Worm (Caenorhabditis elegans): ENCODE results near the gene clp-6.

clp-6 gene

DNA sequence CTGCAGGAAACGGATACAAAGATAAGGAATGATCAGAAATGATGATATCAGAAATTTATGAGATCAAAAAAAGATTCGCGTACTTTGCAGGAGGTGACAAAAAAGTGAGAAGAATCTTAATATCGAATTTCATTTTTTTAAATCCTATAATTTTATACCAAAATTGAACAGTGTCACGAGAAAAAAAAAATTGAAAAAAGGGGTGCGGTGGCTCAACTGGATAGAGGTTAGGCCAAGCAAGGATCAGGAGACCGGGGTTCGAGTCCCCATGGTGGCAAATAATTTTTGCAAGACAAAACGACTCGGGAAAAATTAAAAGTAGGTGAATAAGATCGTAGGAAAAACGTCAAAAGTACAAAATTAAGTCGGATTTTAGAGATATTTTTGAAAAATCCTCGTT is 35.5 kb upstream of the clp-6 start:
- TF ChIP-seq C17E4.6 (GFP tag; IDR thresholded peaks at IDR 0.05) (no peak), ceh-79 (tag; optimal IDR thresholded peaks at IDR 0.05) (no peak), tbx-9 (tag; optimal IDR thresholded peaks at IDR 0.05; ENCODE audit: borderline replicate concordance) (no peak), him-1 (tag; optimal IDR thresholded peaks at IDR 0.05) (no peak), F23B12.7 (tag; optimal IDR thresholded peaks at IDR 0.05; ENCODE audit: insufficient read depth) (no peak), F10E7.11 (tag; optimal IDR thresholded peaks at IDR 0.05) (no peak), lsl-1 (GFP tag; optimal IDR thresholded peaks at IDR 0.05) (no peak), lin-26 (GFP tag; IDR thresholded peaks at IDR 0.05) (0 out of 2 replicates have a peak, but pooled peaks have one; percentile 45), F52B5.7 (tag; optimal IDR thresholded peaks at IDR 0.05) (no peak), Y53F4B.3 (GFP tag; IDR thresholded peaks at IDR 0.05) (no peak), cebp-2 (GFP tag; IDR thresholded peaks at IDR 0.05) (no peak), ztf-25 (GFP tag; IDR thresholded peaks at IDR 0.05) (no peak), B0261.1 (tag; optimal IDR thresholded peaks at IDR 0.05) (peak; percentile 58), die-1 (tag; optimal IDR thresholded peaks at IDR 0.05) (no peak), hrde-1 (tag; optimal IDR thresholded peaks at IDR 0.05; ENCODE audit: borderline replicate concordance) (no peak), ama-1 (optimal IDR thresholded peaks at IDR 0.05) (no peak), ama-1 (GFP tag; optimal IDR thresholded peaks at IDR 0.05) (no peak), tbp1 (GFP tag; optimal IDR thresholded peaks at IDR 0.05) (peak; percentile 82), ceh-91 (GFP tag; IDR thresholded peaks at IDR 0.05) (no peak), akir-1 (GFP tag; optimal IDR thresholded peaks at IDR 0.05) (no peak), ceh-40 (GFP tag; IDR thresholded peaks at IDR 0.05) (no peak), ztf-26 (tag; optimal IDR thresholded peaks at IDR 0.05) (no peak), xnd-1 (tag; optimal IDR thresholded peaks at IDR 0.05) (no peak), F33H1.4 (GFP tag; IDR thresholded peaks at IDR 0.05) (0 out of 2 replicates have a peak, but pooled peaks have one; percentile 11), zfh-2 (GFP tag; conservative IDR thresholded peaks at IDR 0.05) (no peak), ccch-3 (GFP tag; optimal IDR thresholded peaks at IDR 0.05) (no peak), dpff-1 (tag; optimal IDR thresholded peaks at IDR 0.05) (no peak), Y95B8A.8 (GFP tag; IDR thresholded peaks at IDR 0.05) (no peak), Y56A3A.18 (GFP tag; IDR thresholded peaks at IDR 0.05) (no peak), snpc-1.1 (tag; optimal IDR thresholded peaks at IDR 0.05; ENCODE audit: insufficient read depth) (no peak), nhr-27 (tag; optimal IDR thresholded peaks at IDR 0.05) (no peak), bed-1 (GFP tag; IDR thresholded peaks at IDR 0.05) (no peak), gei-17 (GFP tag; optimal IDR thresholded peaks at IDR 0.05) (no peak), rpc-1 (optimal IDR thresholded peaks at IDR 0.05) (peak; percentile 39), rpc-1 (tag; optimal IDR thresholded peaks at IDR 0.05) (peak; percentile 68), efl-1 (GFP tag; optimal IDR thresholded peaks at IDR 0.05) (no peak), D2030.7 (GFP tag; IDR thresholded peaks at IDR 0.05) (no peak), rcor-1 (GFP tag; IDR thresholded peaks at IDR 0.05) (no peak)

DNA sequence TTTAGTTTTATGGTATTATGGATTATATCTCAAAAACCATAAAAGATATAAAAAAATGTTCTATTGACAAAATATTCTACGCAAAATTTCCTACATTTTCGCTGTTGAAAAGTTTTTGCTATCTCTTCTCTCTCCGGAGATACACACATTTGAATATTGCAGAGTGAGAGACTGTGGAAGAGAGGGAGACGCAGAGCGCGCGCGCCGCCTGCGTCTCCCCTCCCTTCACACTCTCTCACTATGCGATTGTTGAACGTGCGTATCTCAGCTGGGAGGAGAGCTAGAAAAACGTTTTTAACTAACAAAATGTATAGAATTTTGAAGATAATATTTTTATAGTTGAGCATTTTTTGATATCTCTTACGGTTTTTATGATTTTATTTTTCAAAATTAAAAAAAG is 34.3 kb upstream of the clp-6 start:
- TF ChIP-seq dpl-1 (GFP tag; optimal IDR thresholded peaks at IDR 0.05) (no peak), lsy-27 (tag; optimal IDR thresholded peaks at IDR 0.05; ENCODE audit: borderline replicate concordance, insufficient read depth) (no peak), ztf-6 (GFP tag; IDR thresholded peaks at IDR 0.05) (no peak), lsl-1 (GFP tag; optimal IDR thresholded peaks at IDR 0.05) (no peak), egrh-3 (GFP tag; IDR thresholded peaks at IDR 0.05) (peak; percentile 35; the same call in 1 of the 2 replicates), ceh-91 (GFP tag; IDR thresholded peaks at IDR 0.05) (no peak), Y53F4B.3 (GFP tag; IDR thresholded peaks at IDR 0.05) (no peak), hmg-1.2 (GFP tag; IDR thresholded peaks at IDR 0.05) (peak; percentile 85), aptf-2 (GFP tag; conservative IDR thresholded peaks at IDR 0.05) (no peak), nfya-1 (tag; optimal IDR thresholded peaks at IDR 0.05; ENCODE audit: borderline replicate concordance, insufficient read depth) (no peak)
